Worm (Caenorhabditis elegans) whole organism, dauer: ENCODE data around the gene his-2.
"Not testable (repeated sequence)": the region's sequence is repeated elsewhere in the genome, so short reads cannot be mapped to it uniquely, and the experiment has no call there.

ENCODE experiments used
- unc-62 ChIP-seq: sonication (generic microtip); optimal IDR thresholded peaks from 2 replicates; lab custom pipeline; 2017; ENCODE audit warnings: missing biosample characterization, missing genetic modification reagents, missing genetic modification characterization

Gene his-2

DNA sequence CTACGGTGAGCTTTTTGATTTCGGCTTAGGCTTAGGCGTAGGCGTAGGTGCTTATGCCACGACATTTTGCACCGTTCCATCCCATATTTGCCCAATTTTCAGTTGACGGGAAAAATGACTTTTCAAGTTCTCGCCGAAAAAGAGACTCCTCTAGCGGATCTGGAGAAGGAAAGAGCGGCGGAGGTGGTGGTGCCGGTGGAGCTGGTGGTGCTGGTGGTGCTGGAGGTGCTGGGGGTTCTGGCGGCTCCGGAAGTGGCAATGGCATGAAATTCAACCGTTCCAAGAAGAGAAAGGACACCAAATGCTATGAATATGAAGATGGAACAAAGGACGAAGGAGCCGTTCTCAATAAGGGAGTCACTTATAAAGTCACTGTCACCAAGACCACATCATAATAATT, 5.0 kb upstream of the his-2 start:
- no peak for TF ChIP-seq unc-62 (GFP tag; lab: Kevin White, UChicago)

DNA sequence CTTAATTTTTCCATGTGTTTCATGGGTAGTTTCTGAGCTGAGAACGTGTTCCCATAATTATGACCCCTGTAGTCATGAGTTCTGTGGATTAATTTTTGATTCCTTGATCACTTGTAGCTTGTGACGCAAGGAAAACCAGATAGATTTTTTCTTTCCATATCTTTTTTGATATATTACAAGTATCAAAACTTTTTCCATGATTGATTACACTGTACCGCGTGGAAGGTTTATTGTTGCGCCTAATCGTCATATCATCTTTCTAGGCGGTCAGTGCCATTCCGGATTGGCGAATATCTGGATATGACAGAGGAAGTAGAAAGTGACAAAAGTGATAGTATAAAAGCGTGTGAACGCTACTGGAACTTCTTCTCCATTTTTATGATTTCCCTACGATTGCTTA, 4.5 kb upstream of the his-2 start, which contains the start of gene ZK285.2:
Gene ZK285.2, plus strand, starts transcription at position 301 of the 400 bp plus-strand sequence.
- TF ChIP-seq unc-62 (GFP tag; lab: Kevin White, UChicago) = no peak

DNA sequence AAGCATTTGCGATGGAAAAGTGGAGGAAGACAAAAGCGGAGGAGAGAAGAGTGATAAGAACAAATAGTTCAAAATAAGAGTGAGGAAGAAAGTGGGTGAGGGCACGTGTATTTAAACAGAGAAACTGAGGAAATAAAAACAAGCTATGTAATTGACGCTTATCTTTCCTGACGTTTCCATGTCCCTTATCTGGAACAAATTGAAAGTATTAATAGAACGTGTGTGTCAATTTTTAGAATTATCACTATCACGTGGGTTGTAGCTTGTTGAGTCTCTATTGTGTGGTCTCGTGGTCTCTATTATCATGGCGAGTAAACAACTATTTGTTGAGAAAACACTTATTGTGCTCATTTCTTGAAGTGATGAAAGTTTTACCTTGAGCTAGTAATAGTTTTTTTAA, 3.8 kb upstream of the his-2 start, which contains the start of gene T10C6.15:
Gene T10C6.15, minus strand, starts transcription at position 104 of the 400 bp plus-strand sequence.
- TF ChIP-seq unc-62 (GFP tag; lab: Kevin White, UChicago) = no peak

DNA sequence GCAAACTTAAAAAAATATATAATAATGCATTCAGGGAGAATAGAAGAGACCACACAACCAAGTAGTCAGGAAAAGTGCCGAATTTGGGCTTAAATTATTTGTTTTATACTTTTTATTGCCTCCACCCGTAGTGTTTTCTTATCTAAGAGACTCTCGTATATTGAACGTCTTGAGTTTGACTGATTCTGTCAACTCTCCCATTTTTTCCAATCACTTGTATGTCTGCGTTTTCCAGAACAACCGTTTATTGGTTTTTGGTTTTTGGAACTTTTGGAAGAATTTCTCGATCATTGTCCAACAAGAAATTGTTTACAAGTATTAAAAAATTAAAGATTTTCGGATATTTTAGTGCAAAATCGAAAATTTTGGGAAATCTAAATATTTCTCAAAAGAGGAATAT, 1.6 kb upstream of the his-2 start:
- TF ChIP-seq unc-62 (GFP tag; lab: Kevin White, UChicago) = no peak

DNA sequence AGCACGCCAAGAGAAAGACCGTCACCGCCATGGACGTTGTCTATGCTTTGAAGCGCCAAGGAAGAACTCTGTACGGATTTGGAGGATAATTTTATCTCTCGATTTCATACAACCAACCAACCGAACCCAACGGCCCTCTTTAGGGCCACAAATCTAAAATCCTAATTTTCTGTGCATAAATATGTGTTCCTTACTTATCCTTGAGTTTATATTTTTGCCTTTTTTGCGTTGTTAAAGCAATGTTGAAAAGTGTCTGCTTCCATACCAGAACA, 596 bp upstream of the his-2 start:
- no peak for TF ChIP-seq unc-62 (GFP tag; lab: Kevin White, UChicago)

DNA sequence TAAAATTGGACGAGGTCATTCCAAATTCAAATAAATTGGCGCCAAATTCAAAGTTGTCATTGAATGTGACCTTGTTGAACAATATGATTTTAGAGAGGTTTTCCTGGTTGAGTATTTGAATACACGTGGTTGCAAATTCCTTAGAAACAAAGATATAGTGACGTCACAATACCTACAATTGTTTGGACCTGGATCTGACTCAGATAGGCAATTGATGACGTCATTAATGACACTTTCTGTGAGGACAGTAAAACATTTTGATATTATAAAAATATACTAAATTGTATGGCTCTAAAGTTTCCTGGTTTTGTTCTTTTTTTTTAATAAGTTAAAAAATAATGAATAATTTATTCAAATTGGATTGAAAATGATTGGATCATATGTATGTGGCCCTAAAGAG, 671 bp downstream of the his-2 start:
- no peak for TF ChIP-seq unc-62 (GFP tag; lab: Kevin White, UChicago)

DNA sequence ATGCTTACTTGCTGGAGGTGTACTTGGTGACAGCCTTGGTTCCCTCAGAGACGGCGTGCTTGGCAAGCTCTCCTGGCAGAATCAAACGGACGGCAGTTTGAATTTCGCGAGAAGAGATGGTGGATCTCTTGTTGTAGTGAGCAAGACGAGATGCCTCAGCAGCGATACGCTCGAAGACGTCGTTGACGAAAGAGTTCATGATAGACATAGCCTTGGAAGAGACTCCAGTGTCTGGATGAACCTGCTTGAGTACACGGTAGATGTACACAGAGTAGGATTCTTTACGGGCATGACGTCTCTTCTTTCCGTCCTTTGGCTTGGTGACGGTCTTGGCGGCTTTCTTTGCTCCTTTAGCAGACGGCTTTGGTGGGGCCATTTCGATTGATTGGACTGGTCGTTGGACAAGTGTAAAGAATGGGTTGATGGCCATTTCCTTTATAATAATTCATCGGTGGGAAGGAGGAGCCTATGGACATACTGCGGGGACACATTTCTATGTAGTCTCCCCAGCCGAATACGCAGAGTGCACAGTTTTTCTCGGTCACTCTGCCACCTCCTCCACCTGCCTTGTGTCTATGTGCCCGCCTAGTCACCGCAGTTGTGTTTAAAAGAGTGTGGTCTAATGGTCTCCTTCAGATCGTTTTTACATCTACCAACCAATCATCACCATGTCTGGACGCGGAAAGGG, 1.8 kb downstream of the his-2 start, which contains the start of the genes his-4 and his-3:
Gene his-4, minus strand, starts transcription at position 376 of the 688 bp plus-strand sequence.
Gene his-3, plus strand, starts transcription at position 669 of the 688 bp plus-strand sequence.
- not testable (repeated sequence) for TF ChIP-seq unc-62 (GFP tag; lab: Kevin White, UChicago)

DNA sequence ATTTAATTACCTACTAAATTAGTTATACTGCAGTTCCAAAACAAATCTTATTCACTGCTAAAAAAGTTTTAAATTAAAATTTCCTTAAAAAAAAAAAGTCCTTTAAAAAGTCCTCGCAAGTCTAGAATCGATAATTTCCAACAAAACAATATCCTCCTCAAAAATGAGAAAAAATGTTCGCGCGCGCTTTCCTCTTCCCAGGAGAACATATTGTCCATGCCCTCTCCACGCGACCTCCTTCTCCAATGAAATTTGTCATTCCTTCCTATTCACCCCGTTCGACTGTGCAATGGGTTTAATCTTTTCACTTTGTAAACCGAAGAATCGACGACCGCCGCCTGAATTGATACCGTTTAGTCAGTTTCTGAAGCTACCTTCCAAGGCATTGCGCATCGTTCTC, 5.9 kb downstream of the his-2 start, which contains the start of gene T10C6.10:
Gene T10C6.10, plus strand, starts transcription at position 248 of the 400 bp plus-strand sequence.
- no peak for TF ChIP-seq unc-62 (GFP tag; lab: Kevin White, UChicago)

DNA sequence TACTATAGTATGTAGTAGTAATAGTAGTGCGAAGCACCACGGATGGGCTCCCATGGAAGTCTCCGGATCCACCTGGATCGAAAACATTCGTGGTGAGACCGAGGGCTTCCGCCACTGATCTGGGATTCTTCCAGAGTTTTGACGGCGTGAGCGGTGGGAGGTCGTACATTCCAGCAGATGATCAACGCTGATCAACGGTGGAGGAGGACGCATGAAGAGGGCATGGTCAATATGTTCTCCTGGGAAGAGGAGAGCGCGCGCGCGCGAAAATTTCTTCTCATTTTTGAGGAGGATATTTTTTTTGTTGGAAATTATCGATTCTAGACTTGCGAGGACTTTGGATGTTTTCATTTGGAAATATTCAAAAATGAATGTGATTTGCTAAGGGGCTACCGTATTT, 8.6 kb downstream of the his-2 start:
- TF ChIP-seq unc-62 (GFP tag; lab: Kevin White, UChicago) = no peak

DNA sequence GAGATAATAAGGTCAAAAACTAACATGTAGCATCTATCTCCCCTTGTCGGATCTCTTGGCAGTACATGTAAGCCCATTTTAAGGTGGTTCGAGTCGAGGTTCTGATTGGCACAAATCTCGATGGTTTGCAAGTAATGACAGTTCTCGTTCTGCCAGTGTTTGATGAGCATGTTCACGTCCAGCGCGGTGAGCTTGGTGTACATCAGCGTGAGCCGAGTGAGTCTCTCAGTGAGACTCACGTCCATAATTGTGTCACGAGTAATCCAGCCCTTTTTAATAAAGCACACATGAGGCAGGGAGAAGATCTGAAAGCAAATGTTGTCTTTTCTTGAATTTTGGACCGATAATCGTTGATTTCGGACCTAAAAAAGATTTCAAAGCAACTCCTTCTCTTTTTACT, 9.3 kb downstream of the his-2 start, which contains the start of gene T10C6.16:
Gene T10C6.16, minus strand, starts transcription at position 245 of the 400 bp plus-strand sequence.
- no peak for TF ChIP-seq unc-62 (GFP tag; lab: Kevin White, UChicago)

DNA sequence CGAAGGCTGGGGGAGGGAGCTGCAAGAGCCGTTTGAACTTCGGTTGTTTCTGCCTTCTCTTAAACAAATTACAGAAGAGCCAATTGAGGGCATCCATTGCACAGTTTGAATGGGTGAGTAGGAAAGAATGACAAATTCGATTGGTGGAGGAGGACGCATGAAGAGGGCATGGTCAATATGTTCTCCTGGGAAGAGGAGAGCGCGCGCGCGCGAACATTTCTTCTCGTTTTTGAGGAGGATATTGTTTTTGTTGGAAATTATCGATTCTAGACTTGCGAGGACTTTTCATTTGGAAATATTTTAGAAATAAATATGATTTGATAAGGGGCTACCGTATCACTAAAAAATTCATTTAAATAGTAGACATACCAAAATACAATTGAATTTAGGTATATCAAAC, 10.5 kb downstream of the his-2 start, which contains the start of gene T10C6.7:
Gene T10C6.7, minus strand, starts transcription at position 143 of the 400 bp plus-strand sequence.
- no peak for TF ChIP-seq unc-62 (GFP tag; lab: Kevin White, UChicago)

DNA sequence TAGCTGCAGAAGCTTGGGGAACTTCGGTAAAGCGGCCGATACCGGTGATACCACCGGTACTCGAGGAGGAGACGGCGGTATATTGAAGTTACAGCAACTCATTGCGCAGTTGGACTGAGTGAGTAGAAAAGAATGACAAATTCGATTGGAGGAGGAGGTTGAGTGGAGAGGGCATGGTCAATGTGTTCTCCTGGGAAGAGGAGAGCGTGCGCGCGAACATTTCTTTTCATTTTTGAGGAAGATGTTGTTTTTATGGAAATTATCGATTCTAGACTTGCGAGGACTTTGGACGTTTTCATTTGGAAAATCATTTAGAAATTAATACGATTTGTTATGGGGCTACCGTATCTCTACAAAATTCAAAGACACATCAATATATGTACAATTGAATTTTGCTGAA, 12.8 kb downstream of the his-2 start:
- no peak for TF ChIP-seq unc-62 (GFP tag; lab: Kevin White, UChicago)

DNA sequence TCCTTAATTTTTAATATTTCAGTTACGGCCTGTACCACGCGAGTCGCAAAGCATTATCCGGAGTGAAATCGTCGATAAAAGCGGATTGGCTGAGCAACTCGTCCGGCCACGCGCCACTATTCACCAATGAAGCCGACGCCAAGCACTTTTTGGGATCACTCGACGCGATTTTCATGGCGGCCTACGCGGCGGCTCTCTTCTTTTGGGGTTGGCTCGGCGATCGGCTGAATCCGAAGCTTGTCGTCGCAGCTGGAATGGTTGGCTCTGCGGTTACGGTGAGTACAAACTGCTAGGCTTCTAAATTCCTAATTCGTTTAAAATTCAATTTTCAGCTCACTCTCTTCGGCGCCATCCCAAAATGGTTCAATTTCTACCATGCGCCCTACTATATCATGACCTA, 17.2 kb downstream of the his-2 start:
- no peak for TF ChIP-seq unc-62 (GFP tag; lab: Kevin White, UChicago)

DNA sequence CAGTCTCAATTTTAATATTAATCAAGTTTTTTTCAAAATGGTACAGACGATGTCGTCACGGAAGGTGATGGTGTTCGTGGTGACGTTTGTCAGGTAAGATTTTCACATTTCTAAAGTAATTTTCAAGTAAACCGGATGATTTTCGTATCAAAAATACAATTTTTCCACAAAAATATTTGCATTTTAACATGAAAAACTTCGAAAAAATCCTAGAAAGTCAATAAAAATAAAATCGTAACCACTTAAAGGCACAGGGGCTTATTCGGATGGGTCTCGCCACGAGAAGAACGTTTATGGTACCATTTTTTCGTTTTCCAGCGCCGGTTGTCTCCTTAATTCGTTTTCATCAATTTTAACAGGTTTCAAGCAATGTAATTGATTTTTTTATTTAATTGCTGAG, 17.8 kb downstream of the his-2 start, which contains the start of gene T10C6.6:
Gene T10C6.6, plus strand, starts transcription at position 27 of the 400 bp plus-strand sequence.
- TF ChIP-seq unc-62 (GFP tag; lab: Kevin White, UChicago) = no peak

DNA sequence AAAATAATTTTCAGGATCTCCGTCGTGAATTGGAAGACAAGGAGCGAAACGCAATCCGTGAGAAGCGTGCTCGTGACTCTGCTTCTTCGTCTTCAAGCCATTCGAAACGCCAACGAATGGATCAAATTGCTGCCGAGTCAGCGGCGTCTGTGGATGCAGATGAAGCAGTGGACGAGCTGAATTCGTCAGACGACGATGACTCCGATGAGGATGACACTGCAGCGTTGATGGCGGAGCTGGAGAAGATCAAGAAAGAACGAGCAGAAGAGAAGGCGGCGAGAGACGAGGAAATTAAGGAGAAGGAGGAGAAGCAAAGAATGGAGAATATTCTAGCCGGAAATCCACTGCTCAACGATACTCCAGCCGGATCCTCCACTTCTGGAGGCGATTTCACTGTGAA, 18.5 kb downstream of the his-2 start:
- TF ChIP-seq unc-62 (GFP tag; lab: Kevin White, UChicago) = no peak

DNA sequence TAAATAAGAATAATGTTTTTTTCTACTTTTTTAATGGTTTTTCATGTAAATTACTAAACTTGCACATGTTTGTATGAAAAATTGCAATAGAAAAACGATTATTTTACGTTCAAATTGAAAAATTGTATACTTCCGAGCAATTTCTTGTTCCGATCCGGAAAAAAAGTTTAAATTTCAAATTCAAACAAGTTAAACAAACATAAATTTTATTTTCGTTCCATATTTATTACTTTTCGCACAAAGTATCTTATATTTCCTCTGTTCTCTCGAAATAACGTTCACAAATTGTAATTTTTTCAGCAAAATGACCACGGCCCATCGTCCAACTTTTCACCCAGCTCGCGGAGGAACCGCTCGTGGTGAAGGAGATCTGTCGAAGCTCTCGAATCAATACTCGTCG, 19.0 kb downstream of the his-2 start, which contains the start of gene cwc-15:
Gene cwc-15, plus strand, starts transcription at position 301 of the 400 bp plus-strand sequence.
- TF ChIP-seq unc-62 (GFP tag; lab: Kevin White, UChicago) = no peak

DNA sequence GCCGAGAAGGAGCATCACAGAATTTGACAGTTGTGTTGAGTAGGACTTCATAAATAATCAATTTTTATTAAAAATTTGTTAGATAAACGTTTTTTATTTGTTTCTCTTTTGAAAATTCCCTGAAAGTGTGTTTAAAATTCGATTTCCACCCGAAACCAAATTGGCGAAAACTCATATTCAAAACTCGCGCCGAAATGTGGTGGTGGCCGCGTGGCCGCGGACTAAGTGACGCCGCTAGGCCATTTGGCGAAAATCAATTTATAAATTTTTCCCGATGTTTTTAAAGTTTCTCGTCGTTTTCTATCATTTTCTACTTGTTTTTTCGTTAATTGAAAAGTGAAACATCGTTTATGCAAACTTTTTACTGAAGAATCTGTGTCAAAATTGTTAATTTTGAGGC, 19.5 kb downstream of the his-2 start:
- TF ChIP-seq unc-62 (GFP tag; lab: Kevin White, UChicago) = no peak
